Worm (Caenorhabditis elegans) whole organism, young adult: ENCODE data around the gene C17H11.5.
"Not testable (repeated sequence)": the region's sequence is repeated elsewhere in the genome, so short reads cannot be mapped to it uniquely, and the experiment has no call there.

Experiments
- B0261.1 ChIP-seq: sonication (generic microtip); optimal IDR thresholded peaks from 2 replicates; lab custom pipeline; 2016; ENCODE audit warnings: mild to moderate bottlenecking, missing genetic modification characterization, moderate library complexity, missing compliant biosample characterization
- D2030.7 ChIP-seq: fragments of 200-800 bp; sonication (Bioruptor generic); IDR thresholded peaks from 2 replicates; pipeline ENCODE4 v1.3.6; 2022; ENCODE audit warnings: missing genetic modification reagents, missing genetic modification characterization, missing compliant biosample characterization
- F33H1.4 ChIP-seq: fragments of 200-800 bp; sonication (Bioruptor generic); IDR thresholded peaks from 2 replicates; pipeline ENCODE4 v1.3.6; 2022; ENCODE audit warnings: missing genetic modification reagents, missing genetic modification characterization, missing compliant biosample characterization
- F52B5.7 ChIP-seq: sonication (generic microtip); optimal IDR thresholded peaks from 2 replicates; lab custom pipeline; 2016; ENCODE audit warnings: mild to moderate bottlenecking, missing genetic modification characterization, missing compliant biosample characterization
- F57A8.1 ChIP-seq: fragments of 200-800 bp; sonication (Bioruptor generic); optimal IDR thresholded peaks from 2 replicates; lab custom pipeline; 2018; ENCODE audit warnings: mild to moderate bottlenecking, missing genetic modification characterization, moderate library complexity, missing compliant biosample characterization
- F57C9.4 ChIP-seq: sonication (generic microtip); optimal IDR thresholded peaks from 2 replicates; lab custom pipeline; 2017; ENCODE audit warnings: mild to moderate bottlenecking, missing genetic modification characterization, missing compliant biosample characterization
- Y56A3A.18 ChIP-seq: fragments of 200-800 bp; sonication (Bioruptor generic); IDR thresholded peaks from 2 replicates; pipeline ENCODE4 v1.3.6; 2022; ENCODE audit warnings: missing genetic modification reagents, missing genetic modification characterization, missing compliant biosample characterization
- Y95B8A.8 ChIP-seq: fragments of 200-800 bp; sonication (Bioruptor generic); IDR thresholded peaks from 2 replicates; pipeline ENCODE4 v1.3.6; 2022; ENCODE audit warnings: missing genetic modification reagents, missing genetic modification characterization, missing compliant biosample characterization
- aptf-3 ChIP-seq: fragments of 200-800 bp; sonication (Bioruptor generic); IDR thresholded peaks from 2 replicates; pipeline ENCODE4 v1.3.6; 2022; ENCODE audit warnings: missing genetic modification characterization, missing compliant biosample characterization
- atf-7 ChIP-seq: sonication (generic microtip); optimal IDR thresholded peaks from 2 replicates; lab custom pipeline; 2017; ENCODE audit warnings: mild to moderate bottlenecking, missing genetic modification characterization, missing compliant biosample characterization
- athp-1 ChIP-seq: sonication (generic microtip); optimal IDR thresholded peaks from 2 replicates; lab custom pipeline; 2017; ENCODE audit warnings: mild to moderate bottlenecking, missing genetic modification characterization, missing compliant biosample characterization
- bed-1 ChIP-seq: fragments of 200-800 bp; sonication (Bioruptor generic); IDR thresholded peaks from 2 replicates; pipeline ENCODE4 v1.3.6; 2022; ENCODE audit warnings: missing genetic modification reagents, missing genetic modification characterization, missing compliant biosample characterization
- ccch-3 ChIP-seq: fragments of 200-800 bp; sonication (Bioruptor generic); optimal IDR thresholded peaks from 2 replicates; lab custom pipeline; 2018; ENCODE audit warnings: mild to moderate bottlenecking, missing genetic modification characterization, missing compliant biosample characterization
- cebp-2 ChIP-seq: fragments of 200-800 bp; sonication (Bioruptor generic); IDR thresholded peaks from 2 replicates; pipeline ENCODE4 v1.3.6; 2022; ENCODE audit warnings: missing genetic modification characterization, missing compliant biosample characterization
- ceh-58 ChIP-seq: fragments of 200-800 bp; sonication (Bioruptor generic); IDR thresholded peaks from 2 replicates; pipeline ENCODE4 v1.3.6; 2022; ENCODE audit warnings: missing genetic modification characterization, missing compliant biosample characterization
- die-1 ChIP-seq: sonication (generic microtip); optimal IDR thresholded peaks from 2 replicates; lab custom pipeline; 2016; ENCODE audit warnings: missing genotype, mild to moderate bottlenecking, missing genetic modification characterization, missing compliant biosample characterization
- dox-1 ChIP-seq: fragments of 200-800 bp; sonication (Bioruptor generic); IDR thresholded peaks from 2 replicates; pipeline ENCODE4 v1.3.6; 2022; ENCODE audit warnings: missing genetic modification reagents, missing genetic modification characterization, missing compliant biosample characterization
- ekl-4 ChIP-seq: fragments of 200-800 bp; sonication (Bioruptor generic); IDR thresholded peaks from 2 replicates; pipeline ENCODE4 v1.3.6; 2022; ENCODE audit warnings: missing genetic modification reagents, missing genetic modification characterization, missing compliant biosample characterization
- hmg-1.2 ChIP-seq: fragments of 200-800 bp; sonication (Bioruptor generic); IDR thresholded peaks from 2 replicates; pipeline ENCODE4 v1.3.6; 2022; ENCODE audit warnings: missing genetic modification reagents, missing genetic modification characterization, missing compliant biosample characterization
- lag-1 ChIP-seq: fragments of 200-800 bp; sonication (Bioruptor generic); IDR thresholded peaks from 2 replicates; pipeline ENCODE4 v1.3.6; 2022; ENCODE audit warnings: missing genetic modification reagents, missing genetic modification characterization, missing compliant biosample characterization
- let-607 ChIP-seq, 2 experiments: fragments of 200-800 bp in 1 of 2; sonication (Bioruptor generic) in 1 of 2; sonication (generic microtip) in 1 of 2; optimal IDR thresholded peaks; 2 replicates each; lab custom pipeline; 2016 to 2018; ENCODE audit warnings: mild to moderate bottlenecking in 2 of 2, missing compliant biosample characterization in 2 of 2, missing genetic modification characterization in 2 of 2, moderate library complexity in 2 of 2, missing genotype in 1 of 2
- lin-26 ChIP-seq: fragments of 200-800 bp; sonication (Bioruptor generic); IDR thresholded peaks from 2 replicates; pipeline ENCODE4 v1.3.6; 2022; ENCODE audit warnings: missing genetic modification reagents, missing genetic modification characterization, missing compliant biosample characterization
- lsl-1 ChIP-seq: fragments of 200-800 bp; sonication (Bioruptor generic); optimal IDR thresholded peaks from 2 replicates; lab custom pipeline; 2018; ENCODE audit warnings: mild to moderate bottlenecking, missing genetic modification characterization, moderate library complexity, missing compliant biosample characterization
- lsy-27 ChIP-seq: sonication (generic microtip); optimal IDR thresholded peaks from 2 replicates; lab custom pipeline; 2017; ENCODE audit warnings: missing genetic modification characterization, mild to moderate bottlenecking, missing compliant biosample characterization, antibody characterized with exemption, missing genotype, borderline replicate concordance; ENCODE audit not compliant: insufficient read depth
- madf-10 ChIP-seq: sonication (generic microtip); optimal IDR thresholded peaks from 2 replicates; lab custom pipeline; 2016; ENCODE audit warnings: mild to moderate bottlenecking, missing genetic modification characterization, missing compliant biosample characterization
- madf-6 ChIP-seq: fragments of 200-800 bp; sonication (Bioruptor generic); IDR thresholded peaks from 2 replicates; pipeline ENCODE4 v1.3.6; 2022; ENCODE audit warnings: missing genetic modification reagents, missing genetic modification characterization, missing compliant biosample characterization
- mes-4 ChIP-seq: sonication (generic microtip); optimal IDR thresholded peaks from 2 replicates; lab custom pipeline; 2016; ENCODE audit warnings: missing genotype, missing genetic modification characterization, missing compliant biosample characterization
- mxl-1 ChIP-seq: sonication (generic microtip); optimal IDR thresholded peaks from 2 replicates; lab custom pipeline; 2016; ENCODE audit warnings: missing genetic modification characterization, missing compliant biosample characterization
- nfyb-1 ChIP-seq: fragments of 200-800 bp; sonication (Bioruptor generic); IDR thresholded peaks from 2 replicates; pipeline ENCODE4 v1.3.6; 2022; ENCODE audit warnings: missing genetic modification reagents, missing genetic modification characterization, missing compliant biosample characterization
- nhr-27 ChIP-seq: fragments of 200-800 bp; sonication (Bioruptor generic); optimal IDR thresholded peaks from 2 replicates; lab custom pipeline; 2018; ENCODE audit warnings: mild to moderate bottlenecking, missing genetic modification characterization, moderate library complexity, missing compliant biosample characterization
- nhr-90 ChIP-seq: sonication (generic microtip); optimal IDR thresholded peaks from 2 replicates; lab custom pipeline; 2016; ENCODE audit warnings: missing genotype, mild to moderate bottlenecking, missing genetic modification characterization, missing compliant biosample characterization
- pbrm-1 ChIP-seq: fragments of 200-800 bp; sonication (Bioruptor generic); IDR thresholded peaks from 2 replicates; pipeline ENCODE4 v1.3.6; 2022; ENCODE audit warnings: missing genetic modification reagents, missing genetic modification characterization, missing compliant biosample characterization
- rcor-1 ChIP-seq: fragments of 200-800 bp; sonication (Bioruptor generic); IDR thresholded peaks from 2 replicates; pipeline ENCODE4 v1.3.6; 2022; ENCODE audit warnings: missing genetic modification reagents, missing genetic modification characterization, missing compliant biosample characterization
- rec-8 ChIP-seq, 2 experiments: sonication (generic microtip); optimal IDR thresholded peaks; 2 replicates each; lab custom pipeline; 2016; ENCODE audit warnings: mild to moderate bottlenecking in 2 of 2, missing genetic modification characterization in 2 of 2, missing genetic modification reagents in 2 of 2, missing genotype in 2 of 2, missing biosample characterization in 1 of 2, missing compliant biosample characterization in 1 of 2, moderate library complexity in 1 of 2
- repo-1 ChIP-seq: sonication (generic microtip); optimal IDR thresholded peaks from 2 replicates; lab custom pipeline; 2017; ENCODE audit warnings: mild to moderate bottlenecking, missing genetic modification characterization, missing compliant biosample characterization
- rpc-1 ChIP-seq, 2 experiments: fragments of 150-350 bp in 1 of 2; sonication (generic microtip) in 1 of 2; optimal IDR thresholded peaks; 2 replicates each; lab custom pipeline; 2014 to 2018; ENCODE audit warnings: missing biosample characterization in 1 of 2, missing genetic modification characterization in 1 of 2, missing genetic modification reagents in 1 of 2, missing genotype in 1 of 2
- snpc-1.1 ChIP-seq: sonication (generic microtip); optimal IDR thresholded peaks from 2 replicates; lab custom pipeline; 2017; ENCODE audit warnings: missing genetic modification characterization, mild to moderate bottlenecking, missing compliant biosample characterization, antibody characterized with exemption, moderate library complexity, missing genotype, missing genetic modification reagents; ENCODE audit not compliant: insufficient read depth
- snpc-1.3 ChIP-seq: sonication (generic microtip); optimal IDR thresholded peaks from 2 replicates; lab custom pipeline; 2017; ENCODE audit warnings: missing genetic modification characterization, mild to moderate bottlenecking, missing compliant biosample characterization, antibody characterized with exemption, moderate library complexity, missing genotype, missing genetic modification reagents; ENCODE audit not compliant: insufficient read depth
- snpc-4 ChIP-seq, 5 experiments: fragments of 150-350 bp in 1 of 5; sonication (generic microtip) in 4 of 5; optimal IDR thresholded peaks; 2 replicates each; lab custom pipeline; 2014 to 2018; ENCODE audit warnings: missing genetic modification characterization in 5 of 5, missing biosample characterization in 3 of 5, antibody characterized with exemption in 2 of 5, mild to moderate bottlenecking in 2 of 5, missing compliant biosample characterization in 2 of 5, missing genotype in 2 of 5, moderate library complexity in 2 of 5, missing genetic modification reagents in 1 of 5
- somi-1 ChIP-seq: fragments of 200-800 bp; sonication (Bioruptor generic); optimal IDR thresholded peaks from 2 replicates; lab custom pipeline; 2018; ENCODE audit warnings: mild to moderate bottlenecking, missing genetic modification characterization, missing compliant biosample characterization
- tbp1 ChIP-seq: fragments of 200-800 bp; sonication (Bioruptor generic); optimal IDR thresholded peaks from 2 replicates; lab custom pipeline; 2018; ENCODE audit warnings: mild to moderate bottlenecking, missing genetic modification characterization, missing compliant biosample characterization
- tlf-1 ChIP-seq: fragments of 200-800 bp; sonication (Bioruptor generic); optimal IDR thresholded peaks from 2 replicates; lab custom pipeline; 2018; ENCODE audit warnings: mild to moderate bottlenecking, missing genetic modification characterization, missing compliant biosample characterization
- unc-62 ChIP-seq: fragments of 150-350 bp; optimal IDR thresholded peaks from 2 replicates; lab custom pipeline; 2014; ENCODE audit warnings: missing biosample characterization, missing genetic modification reagents, missing genetic modification characterization
- ztf-18 ChIP-seq: sonication (generic microtip); optimal IDR thresholded peaks from 2 replicates; lab custom pipeline; 2016; ENCODE audit warnings: missing genotype, mild to moderate bottlenecking, missing genetic modification characterization, missing compliant biosample characterization

C17H11.5 gene

DNA sequence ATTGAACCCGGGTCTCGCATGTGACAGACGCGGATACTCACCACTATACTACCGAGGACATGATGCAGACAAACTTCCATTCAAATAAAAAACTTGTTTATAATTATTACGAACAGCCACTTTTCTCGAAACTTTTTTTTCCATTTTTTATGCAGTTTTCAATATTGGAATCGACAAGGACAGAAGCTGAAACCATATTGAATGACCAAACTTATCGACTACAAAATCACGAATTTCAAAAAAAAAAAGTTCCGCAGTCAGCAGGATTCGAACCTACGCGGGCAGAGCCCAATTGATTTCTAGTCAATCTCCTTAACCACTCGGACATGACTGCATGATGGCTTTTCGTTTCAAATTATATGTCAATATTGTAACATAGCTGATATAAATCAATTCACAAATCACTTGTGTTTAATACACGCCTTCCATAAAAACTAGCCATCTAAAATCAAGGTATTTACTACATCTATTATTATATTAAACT is 32.3 kb downstream of the C17H11.5 start:
- TF ChIP-seq ekl-4 (GFP tag; lab: Robert Waterston, UW) (0 out of 2 replicates have a peak, but pooled peaks have one; percentile 9), let-607 (tag; optimal IDR thresholded peaks at IDR 0.05; lab: Kevin White, UChicago) (peak in 1 of 2 experiments; percentile 1), bed-1 (0 out of 2 replicates have a peak, but pooled peaks have one; percentile 24), snpc-4 (tag; optimal IDR thresholded peaks at IDR 0.05; lab: Kevin White, UChicago) (peak in 2 of 4 experiments; percentile 4 to 54), athp-1 (peak; percentile 6), tbp1 (GFP tag; lab: Kevin White, UChicago) (peak; percentile 83), mes-4 (tag; lab: Kevin White, UChicago) (peak; percentile 33), somi-1 (peak; percentile 6), dox-1 (GFP tag; lab: Robert Waterston, UW) (peak; percentile 59), rec-8 (tag; optimal IDR thresholded peaks at IDR 0.05; lab: Kevin White, UChicago) (peak; percentile 12 to 13), lin-26 (GFP tag; lab: Robert Waterston, UW) (peak; percentile 84), B0261.1 (tag; lab: Kevin White, UChicago) (peak; percentile 86), D2030.7 (GFP tag; lab: Robert Waterston, UW) (peak; percentile 84), ceh-58 (0 out of 2 replicates have a peak, but pooled peaks have one; percentile 64), hmg-1.2 (GFP tag; lab: Robert Waterston, UW) (peak; percentile 48), pbrm-1 (GFP tag; lab: Robert Waterston, UW) (peak; percentile 56), mxl-1 (peak; percentile 16), repo-1 (tag; lab: Kevin White, UChicago) (peak; percentile 33), madf-6 (GFP tag; lab: Robert Waterston, UW) (peak; percentile 18; the same call in 1 of the 2 replicates), die-1 (tag; lab: Kevin White, UChicago) (peak; percentile 43), cebp-2 (GFP tag; lab: Robert Waterston, UW) (peak; percentile 26; the same call in 1 of the 2 replicates), ztf-18 (tag; lab: Kevin White, UChicago) (peak; percentile 34), rcor-1 (GFP tag; lab: Robert Waterston, UW) (0 out of 2 replicates have a peak, but pooled peaks have one; percentile 22), rpc-1 (optimal IDR thresholded peaks at IDR 0.05; lab: Kevin White, UChicago) (peak; percentile 54), rpc-1 (tag; optimal IDR thresholded peaks at IDR 0.05; lab: Kevin White, UChicago) (peak; percentile 83)
- TF ChIP-seq snpc-4 (GFP tag; optimal IDR thresholded peaks at IDR 0.05; lab: Kevin White, UChicago) = not testable (repeated sequence)

ce11 chrX:8151409-8151808 is 33.5 kb downstream of the C17H11.5 start:
- TF ChIP-seq tlf-1 (GFP tag; lab: Kevin White, UChicago) = no peak
- TF ChIP-seq nfyb-1 (GFP tag; lab: Robert Waterston, UW) = no peak
- no peak for TF ChIP-seq rcor-1 (GFP tag; lab: Robert Waterston, UW)
- TF ChIP-seq die-1 (tag; lab: Kevin White, UChicago) = peak; percentile 25
- TF ChIP-seq mxl-1 = no peak
- TF ChIP-seq aptf-3 (GFP tag; lab: Robert Waterston, UW) = no peak
- TF ChIP-seq F57C9.4 = no peak
- TF ChIP-seq snpc-1.1 (tag; lab: Kevin White, UChicago) = no peak
- no peak for TF ChIP-seq madf-10 (tag; lab: Kevin White, UChicago)
- TF ChIP-seq nhr-90 (tag; lab: Kevin White, UChicago) = no peak
- TF ChIP-seq lsl-1 (GFP tag; lab: Kevin White, UChicago) = no peak
- 0 out of 2 replicates have a peak, but pooled peaks have one; percentile 37 for TF ChIP-seq Y56A3A.18 (GFP tag; lab: Robert Waterston, UW)
- no peak for TF ChIP-seq lsy-27 (tag; lab: Kevin White, UChicago)
- no peak for TF ChIP-seq Y95B8A.8 (GFP tag; lab: Robert Waterston, UW)
- no peak for TF ChIP-seq cebp-2 (GFP tag; lab: Robert Waterston, UW)
- TF ChIP-seq atf-7 = no peak
- TF ChIP-seq F52B5.7 (tag; lab: Kevin White, UChicago) = no peak
- no peak for TF ChIP-seq snpc-1.3
- TF ChIP-seq lag-1 = no peak
- TF ChIP-seq rec-8 (tag; optimal IDR thresholded peaks at IDR 0.05; lab: Kevin White, UChicago) = no peak
- TF ChIP-seq unc-62 (GFP tag; lab: Kevin White, UChicago) = no peak
- no peak for TF ChIP-seq F33H1.4 (GFP tag; lab: Robert Waterston, UW)
- no peak for TF ChIP-seq ccch-3 (GFP tag; lab: Kevin White, UChicago)
- TF ChIP-seq nhr-27 (tag; lab: Kevin White, UChicago) = no peak
- no peak for TF ChIP-seq F57A8.1 (GFP tag; lab: Kevin White, UChicago)
- TF ChIP-seq repo-1 (tag; lab: Kevin White, UChicago) = no peak
- peak; percentile 39 for TF ChIP-seq hmg-1.2 (GFP tag; lab: Robert Waterston, UW)
